1 fruit fly cellular context compared by ENCODE assay signal in genomic region chr2L:7632783-7633182, dm6.
TF ChIP-seq lines count a peak whose summit lies in the region.

No protein-coding gene starts in this region.

TF ChIP-seq in whole organism, embryonic, 481 proteins besides CTCF, POLR2A, EP300 and RAD21 (continued from another document and continues in another):
- peak; percentile 60 for TF ChIP-seq az2 (GFP tag; optimal IDR thresholded peaks at IDR 0.05; lab: Kevin White, UChicago)
- peak; percentile 63 for TF ChIP-seq gcm (GFP tag; optimal IDR thresholded peaks at IDR 0.05; lab: Kevin White, UChicago)
- peak; percentile 17 for TF ChIP-seq CG11398 (GFP tag; optimal IDR thresholded peaks at IDR 0.05; lab: Kevin White, UChicago)
- TF ChIP-seq amos (GFP tag; IDR thresholded peaks at IDR 0.05; lab: Robert Waterston, UW; ENCODE audit: partially characterized antibody): no peak
- TF ChIP-seq E2f1 (GFP tag; IDR thresholded peaks at IDR 0.05; lab: Robert Waterston, UW): no peak
- TF ChIP-seq CG7839 (tag; optimal IDR thresholded peaks at IDR 0.05; lab: Kevin White, UChicago): peak; percentile 58
- TF ChIP-seq CG10267 (tag; optimal IDR thresholded peaks at IDR 0.05; lab: Kevin White, UChicago): peak; percentile 61
- peak; percentile 63 for TF ChIP-seq CG17359 (tag; optimal IDR thresholded peaks at IDR 0.05; lab: Kevin White, UChicago)
- TF ChIP-seq Six4 (GFP tag; optimal IDR thresholded peaks at IDR 0.05; lab: Kevin White, UChicago): peak; percentile 26
- TF ChIP-seq Pdp1 (GFP tag; optimal IDR thresholded peaks at IDR 0.05; lab: Kevin White, UChicago): peak; percentile 12 to 54
- no peak for TF ChIP-seq CG13123 (GFP tag; optimal IDR thresholded peaks at IDR 0.05; lab: Kevin White, UChicago)
- TF ChIP-seq ATbp (GFP tag; optimal IDR thresholded peaks at IDR 0.05; lab: Kevin White, UChicago): peak; percentile 39
- no peak for TF ChIP-seq sna (GFP tag; IDR thresholded peaks at IDR 0.05; lab: Robert Waterston, UW; ENCODE audit: partially characterized antibody)
- no peak for TF ChIP-seq zen2 (GFP tag; IDR thresholded peaks at IDR 0.05; lab: Robert Waterston, UW; ENCODE audit: partially characterized antibody)
- TF ChIP-seq CG8359 (GFP tag; optimal IDR thresholded peaks at IDR 0.05; lab: Kevin White, UChicago; ENCODE audit: borderline replicate concordance): no peak
- peak; percentile 52 for TF ChIP-seq Oli (tag; optimal IDR thresholded peaks at IDR 0.05; lab: Kevin White, UChicago)
- peak; percentile 62 for TF ChIP-seq CG30431 (GFP tag; optimal IDR thresholded peaks at IDR 0.05; lab: Kevin White, UChicago)
- no peak for TF ChIP-seq CG15073 (GFP tag; optimal IDR thresholded peaks at IDR 0.05; lab: Kevin White, UChicago)
- TF ChIP-seq B-H1 (GFP tag; IDR thresholded peaks at IDR 0.05; lab: Robert Waterston, UW): no peak
- no peak for TF ChIP-seq CG16813 (GFP tag; IDR thresholded peaks at IDR 0.05; lab: Robert Waterston, UW; ENCODE audit: partially characterized antibody)
- no peak for TF ChIP-seq CG9817 (tag; optimal IDR thresholded peaks at IDR 0.05; lab: Kevin White, UChicago)
- peak; percentile 1 for TF ChIP-seq en (GFP tag; optimal IDR thresholded peaks at IDR 0.05; lab: Kevin White, UChicago)
- TF ChIP-seq Awh (GFP tag; IDR thresholded peaks at IDR 0.05; lab: Robert Waterston, UW): no peak
- peak; percentile 75 for TF ChIP-seq ara (GFP tag; IDR thresholded peaks at IDR 0.05; lab: Robert Waterston, UW)
- TF ChIP-seq CG10959 (GFP tag; IDR thresholded peaks at IDR 0.05; lab: Robert Waterston, UW): peak; percentile 56
- TF ChIP-seq cato (GFP tag; optimal IDR thresholded peaks at IDR 0.05; lab: Kevin White, UChicago; ENCODE audit: borderline replicate concordance): no peak
- peak; percentile 1 for TF ChIP-seq CG12155 (GFP tag; optimal IDR thresholded peaks at IDR 0.05; lab: Kevin White, UChicago)
- no peak for TF ChIP-seq sima (GFP tag; optimal IDR thresholded peaks at IDR 0.05; lab: Kevin White, UChicago)
- peak; percentile 11 for TF ChIP-seq trh (GFP tag; optimal IDR thresholded peaks at IDR 0.05; lab: Kevin White, UChicago)
- no peak for TF ChIP-seq eve (GFP tag; optimal IDR thresholded peaks at IDR 0.05; lab: Kevin White, UChicago)
- peak; percentile 46 for TF ChIP-seq Ssrp (tag; optimal IDR thresholded peaks at IDR 0.05; lab: Kevin White, UChicago)
- TF ChIP-seq Gsc (GFP tag; IDR thresholded peaks at IDR 0.05; lab: Robert Waterston, UW): no peak
- no peak for TF ChIP-seq Dp (GFP tag; optimal IDR thresholded peaks at IDR 0.05; lab: Kevin White, UChicago)
- TF ChIP-seq hbn (GFP tag; IDR thresholded peaks at IDR 0.05; lab: Robert Waterston, UW; ENCODE audit: partially characterized antibody): no peak
- peak; percentile 47; the same call in 1 of the 2 replicates for TF ChIP-seq CG11247 (GFP tag; IDR thresholded peaks at IDR 0.05; lab: Robert Waterston, UW)
- no peak for TF ChIP-seq CG11093 (GFP tag; IDR thresholded peaks at IDR 0.05; lab: Robert Waterston, UW)
- TF ChIP-seq Nf-YC (tag; optimal IDR thresholded peaks at IDR 0.05; lab: Kevin White, UChicago): no peak
- peak; percentile 48; the same call in 2 of the 3 replicates for TF ChIP-seq CG11695 (GFP tag; IDR thresholded peaks at IDR 0.05; lab: Robert Waterston, UW)
- no peak for TF ChIP-seq ttk (GFP tag; IDR thresholded peaks at IDR 0.05; lab: Robert Waterston, UW)
- TF ChIP-seq Blimp-1 (GFP tag; optimal IDR thresholded peaks at IDR 0.05; lab: Kevin White, UChicago): peak; percentile 44
- no peak for TF ChIP-seq mirr (GFP tag; optimal IDR thresholded peaks at IDR 0.05; lab: Kevin White, UChicago)
- TF ChIP-seq Dfd (GFP tag; optimal IDR thresholded peaks at IDR 0.05; lab: Kevin White, UChicago): no peak
- TF ChIP-seq CG4707 (GFP tag; optimal IDR thresholded peaks at IDR 0.05; lab: Kevin White, UChicago): no peak
- TF ChIP-seq CG12659 (GFP tag; optimal IDR thresholded peaks at IDR 0.05; lab: Kevin White, UChicago): no peak
- TF ChIP-seq Hr51 (GFP tag; optimal IDR thresholded peaks at IDR 0.05; lab: Kevin White, UChicago): peak; percentile 19
- no peak for TF ChIP-seq CG7745 (tag; optimal IDR thresholded peaks at IDR 0.05; lab: Kevin White, UChicago)
- TF ChIP-seq tup (GFP tag; optimal IDR thresholded peaks at IDR 0.05; lab: Kevin White, UChicago): no peak
- peak; percentile 49 for TF ChIP-seq unpg (GFP tag; optimal IDR thresholded peaks at IDR 0.05; lab: Kevin White, UChicago)
- TF ChIP-seq CG1529 (GFP tag; optimal IDR thresholded peaks at IDR 0.05; lab: Kevin White, UChicago): peak; percentile 13
- TF ChIP-seq knrl (GFP tag; IDR thresholded peaks at IDR 0.05; lab: Robert Waterston, UW; ENCODE audit: partially characterized antibody): no peak
- TF ChIP-seq CG6765 (GFP tag; optimal IDR thresholded peaks at IDR 0.05; lab: Kevin White, UChicago): no peak
- no peak for TF ChIP-seq CG7928 (GFP tag; optimal IDR thresholded peaks at IDR 0.05; lab: Kevin White, UChicago)
- no peak for TF ChIP-seq CG33557 (GFP tag; optimal IDR thresholded peaks at IDR 0.05; lab: Kevin White, UChicago)
- TF ChIP-seq Camta (GFP tag; optimal IDR thresholded peaks at IDR 0.05; lab: Kevin White, UChicago): peak; percentile 55
- TF ChIP-seq CG34376 (GFP tag; optimal IDR thresholded peaks at IDR 0.05; lab: Kevin White, UChicago): no peak
- TF ChIP-seq z (GFP tag; IDR thresholded peaks at IDR 0.05; lab: Robert Waterston, UW): no peak
- no peak for TF ChIP-seq bowl (GFP tag; IDR thresholded peaks at IDR 0.05; lab: Robert Waterston, UW)
- no peak for TF ChIP-seq HmgZ (tag; optimal IDR thresholded peaks at IDR 0.05; lab: Kevin White, UChicago)
- TF ChIP-seq ash1 (GFP tag; optimal IDR thresholded peaks at IDR 0.05; lab: Kevin White, UChicago): no peak
- TF ChIP-seq ro (GFP tag; IDR thresholded peaks at IDR 0.05; lab: Robert Waterston, UW): no peak
- TF ChIP-seq CG7357 (GFP tag; IDR thresholded peaks at IDR 0.05; lab: Robert Waterston, UW): no peak
- TF ChIP-seq Neu2 (GFP tag; optimal IDR thresholded peaks at IDR 0.05; lab: Kevin White, UChicago; ENCODE audit: borderline replicate concordance): peak; percentile 29
- TF ChIP-seq CG17328 (GFP tag; IDR thresholded peaks at IDR 0.05; lab: Robert Waterston, UW): peak; percentile 65
- no peak for TF ChIP-seq Elba2 (GFP tag; optimal IDR thresholded peaks at IDR 0.05; lab: Kevin White, UChicago)
- TF ChIP-seq CG17829 (tag; optimal IDR thresholded peaks at IDR 0.05; lab: Kevin White, UChicago): peak; percentile 74
- peak; percentile 25 for TF ChIP-seq CG7786 (GFP tag; optimal IDR thresholded peaks at IDR 0.05; lab: Kevin White, UChicago)
- no peak for TF ChIP-seq twi (tag; optimal IDR thresholded peaks at IDR 0.05; lab: Kevin White, UChicago)
- TF ChIP-seq CG13775 (GFP tag; optimal IDR thresholded peaks at IDR 0.05; lab: Kevin White, UChicago): peak; percentile 48
- no peak for TF ChIP-seq CG10321 (GFP tag; IDR thresholded peaks at IDR 0.05; lab: Robert Waterston, UW)
- no peak for TF ChIP-seq CG13287 (GFP tag; IDR thresholded peaks at IDR 0.05; lab: Robert Waterston, UW; ENCODE audit: partially characterized antibody)
- peak; percentile 60 for TF ChIP-seq CG1602 (GFP tag; optimal IDR thresholded peaks at IDR 0.05; lab: Kevin White, UChicago)
- TF ChIP-seq NC2β (GFP tag; optimal IDR thresholded peaks at IDR 0.05; lab: Kevin White, UChicago): peak; percentile 56
- no peak for TF ChIP-seq CG17186 (GFP tag; optimal IDR thresholded peaks at IDR 0.05; lab: Kevin White, UChicago)
- TF ChIP-seq CG9609 (GFP tag; optimal IDR thresholded peaks at IDR 0.05; lab: Kevin White, UChicago): peak; percentile 30
- peak in 1 of 3 experiments; percentile 72 for TF ChIP-seq lola (GFP tag; optimal IDR thresholded peaks at IDR 0.05; lab: Kevin White, UChicago)
- peak; percentile 34 for TF ChIP-seq gsb-n (tag; optimal IDR thresholded peaks at IDR 0.05; lab: Kevin White, UChicago)
- TF ChIP-seq org-1 (GFP tag; optimal IDR thresholded peaks at IDR 0.05; lab: Kevin White, UChicago): peak; percentile 7
- peak; percentile 75 for TF ChIP-seq CG10979 (tag; optimal IDR thresholded peaks at IDR 0.05; lab: Kevin White, UChicago)
- TF ChIP-seq CG3065 (GFP tag; optimal IDR thresholded peaks at IDR 0.05; lab: Kevin White, UChicago): no peak
- no peak for TF ChIP-seq CkIIα-i1 (GFP tag; IDR thresholded peaks at IDR 0.05; lab: Robert Waterston, UW)
- TF ChIP-seq zen (tag; optimal IDR thresholded peaks at IDR 0.05; lab: Kevin White, UChicago): peak; percentile 92
- peak; percentile 67 for TF ChIP-seq row (GFP tag; IDR thresholded peaks at IDR 0.05; lab: Robert Waterston, UW)
- TF ChIP-seq Doc2 (GFP tag; IDR thresholded peaks at IDR 0.05; lab: Robert Waterston, UW): no peak
- TF ChIP-seq Atf6 (GFP tag; IDR thresholded peaks at IDR 0.05; lab: Robert Waterston, UW): no peak
- peak; percentile 67 for TF ChIP-seq CG15696 (tag; optimal IDR thresholded peaks at IDR 0.05; lab: Kevin White, UChicago)
- TF ChIP-seq sd (tag; optimal IDR thresholded peaks at IDR 0.05; lab: Kevin White, UChicago): peak; percentile 80
- no peak for TF ChIP-seq NC2α (GFP tag; optimal IDR thresholded peaks at IDR 0.05; lab: Kevin White, UChicago)
- TF ChIP-seq MTF-1 (GFP tag; optimal IDR thresholded peaks at IDR 0.05; lab: Kevin White, UChicago; ENCODE audit: borderline replicate concordance): no peak
- no peak for TF ChIP-seq fd3F (GFP tag; optimal IDR thresholded peaks at IDR 0.05; lab: Kevin White, UChicago)
- TF ChIP-seq Stat92E (GFP tag; optimal IDR thresholded peaks at IDR 0.05; lab: Kevin White, UChicago): peak in 1 of 3 experiments; percentile 56
- TF ChIP-seq jigr1 (GFP tag; IDR thresholded peaks at IDR 0.05; lab: Robert Waterston, UW): no peak
- no peak for TF ChIP-seq yki (optimal IDR thresholded peaks at IDR 0.05; lab: Kevin White, UChicago)
- TF ChIP-seq gfzf (GFP tag; optimal IDR thresholded peaks at IDR 0.05; lab: Kevin White, UChicago): no peak
- peak; percentile 8 for TF ChIP-seq CG6813 (GFP tag; optimal IDR thresholded peaks at IDR 0.05; lab: Kevin White, UChicago)
- peak; percentile 56 for TF ChIP-seq Chrac-16 (GFP tag; optimal IDR thresholded peaks at IDR 0.05; lab: Kevin White, UChicago)
- TF ChIP-seq ERR (GFP tag; optimal IDR thresholded peaks at IDR 0.05; lab: Kevin White, UChicago): no peak
- no peak for TF ChIP-seq gce (GFP tag; IDR thresholded peaks at IDR 0.05; lab: Robert Waterston, UW)
- TF ChIP-seq ind (GFP tag; optimal IDR thresholded peaks at IDR 0.05; lab: Kevin White, UChicago): peak; percentile 13
- peak; percentile 1 for TF ChIP-seq CG10654 (GFP tag; optimal IDR thresholded peaks at IDR 0.05; lab: Kevin White, UChicago)
- TF ChIP-seq CG9437 (GFP tag; optimal IDR thresholded peaks at IDR 0.05; lab: Kevin White, UChicago): peak; percentile 10
- peak; percentile 32 for TF ChIP-seq nerfin-1 (tag; optimal IDR thresholded peaks at IDR 0.05; lab: Kevin White, UChicago)
- peak; percentile 2 for TF ChIP-seq CG18619 (GFP tag; optimal IDR thresholded peaks at IDR 0.05; lab: Kevin White, UChicago)
- no peak for TF ChIP-seq CG30020 (tag; optimal IDR thresholded peaks at IDR 0.05; lab: Kevin White, UChicago)
- peak; percentile 80 for TF ChIP-seq CG2712 (tag; optimal IDR thresholded peaks at IDR 0.05; lab: Kevin White, UChicago)
- no peak for TF ChIP-seq pfk (GFP tag; optimal IDR thresholded peaks at IDR 0.05; lab: Kevin White, UChicago)
- no peak for TF ChIP-seq so (GFP tag; IDR thresholded peaks at IDR 0.05; lab: Robert Waterston, UW)
- peak; percentile 37; the same call in 1 of the 2 replicates for TF ChIP-seq ranshi (GFP tag; IDR thresholded peaks at IDR 0.05; lab: Robert Waterston, UW)
- TF ChIP-seq CG2875 (GFP tag; optimal IDR thresholded peaks at IDR 0.05; lab: Kevin White, UChicago): peak; percentile 8
- TF ChIP-seq D (optimal IDR thresholded peaks at IDR 0.05; lab: Kevin White, UChicago): no peak
- TF ChIP-seq D (GFP tag; optimal IDR thresholded peaks at IDR 0.05; lab: Kevin White, UChicago): peak; percentile 55
- no peak for TF ChIP-seq pum (GFP tag; optimal IDR thresholded peaks at IDR 0.05; lab: Kevin White, UChicago)
- TF ChIP-seq slou (GFP tag; optimal IDR thresholded peaks at IDR 0.05; lab: Kevin White, UChicago): no peak
- peak; percentile 94 for TF ChIP-seq Ets65A (GFP tag; lab: Kevin White, UChicago)
- no peak for TF ChIP-seq CG6654 (GFP tag; optimal IDR thresholded peaks at IDR 0.05; lab: Kevin White, UChicago)
- TF ChIP-seq CG4730 (GFP tag; IDR thresholded peaks at IDR 0.05; lab: Robert Waterston, UW): no peak
- peak; percentile 6 for TF ChIP-seq CG17385 (GFP tag; optimal IDR thresholded peaks at IDR 0.05; lab: Kevin White, UChicago)
- TF ChIP-seq CG4360 (GFP tag; IDR thresholded peaks at IDR 0.05; lab: Robert Waterston, UW): peak; percentile 38; the same call in 1 of the 2 replicates
- peak; percentile 47; the same call in 1 of the 2 replicates for TF ChIP-seq lmd (GFP tag; IDR thresholded peaks at IDR 0.05; lab: Robert Waterston, UW)
- TF ChIP-seq oc (tag; optimal IDR thresholded peaks at IDR 0.05; lab: Kevin White, UChicago): no peak
- peak; percentile 84 for TF ChIP-seq CG9727 (GFP tag; optimal IDR thresholded peaks at IDR 0.05; lab: Kevin White, UChicago)
- TF ChIP-seq Xbp1 (GFP tag; optimal IDR thresholded peaks at IDR 0.05; lab: Kevin White, UChicago): peak; percentile 54
- peak; percentile 79 for TF ChIP-seq zfh1 (GFP tag; IDR thresholded peaks at IDR 0.05; lab: Robert Waterston, UW)
- no peak for TF ChIP-seq CG16779 (GFP tag; IDR thresholded peaks at IDR 0.05; lab: Robert Waterston, UW)
- no peak for TF ChIP-seq CG12236 (GFP tag; optimal IDR thresholded peaks at IDR 0.05; lab: Kevin White, UChicago)
- peak; percentile 14 for TF ChIP-seq CG3407 (GFP tag; optimal IDR thresholded peaks at IDR 0.05; lab: Kevin White, UChicago)
- TF ChIP-seq CG8924 (tag; optimal IDR thresholded peaks at IDR 0.05; lab: Kevin White, UChicago): peak; percentile 78
- TF ChIP-seq Dad (GFP tag; optimal IDR thresholded peaks at IDR 0.05; lab: Kevin White, UChicago): peak; percentile 2
- 0 out of 2 replicates have a peak, but pooled peaks have one; percentile 19 for TF ChIP-seq dan (GFP tag; IDR thresholded peaks at IDR 0.05; lab: Robert Waterston, UW)
- no peak for TF ChIP-seq Nf-YA (GFP tag; IDR thresholded peaks at IDR 0.05; lab: Robert Waterston, UW)
- TF ChIP-seq D19B (GFP tag; optimal IDR thresholded peaks at IDR 0.05; lab: Kevin White, UChicago): peak; percentile 73
- TF ChIP-seq Ets97D (GFP tag; optimal IDR thresholded peaks at IDR 0.05; lab: Kevin White, UChicago): no peak
- TF ChIP-seq Dbx (GFP tag; IDR thresholded peaks at IDR 0.05; lab: Robert Waterston, UW): no peak
- TF ChIP-seq CG7987 (GFP tag; optimal IDR thresholded peaks at IDR 0.05; lab: Kevin White, UChicago): no peak
- TF ChIP-seq btn (GFP tag; optimal IDR thresholded peaks at IDR 0.05; lab: Kevin White, UChicago): peak; percentile 22
